Worm (Caenorhabditis elegans) whole organism, L3 larva: Measurements from ENCODE around the gene tag-329.
A peak's percentile ranks its signal among the peaks of the same experiment; 100 is the strongest.

Source experiments
- R02D3.7 ChIP-seq: fragments of 150-350 bp; optimal IDR thresholded peaks from 2 replicates; lab custom pipeline; 2014; ENCODE audit warnings: missing biosample characterization, missing genetic modification characterization
- aly-2 ChIP-seq: fragments of 150-350 bp; optimal IDR thresholded peaks from 2 replicates; lab custom pipeline; 2014; ENCODE audit warnings: missing biosample characterization, missing genetic modification characterization
- ama-1 ChIP-seq: fragments of 150-350 bp; optimal IDR thresholded peaks from 2 replicates; lab custom pipeline; 2018
- ceh-16 ChIP-seq: sonication (generic microtip); optimal IDR thresholded peaks from 2 replicates; lab custom pipeline; 2017; ENCODE audit warnings: missing biosample characterization, missing genetic modification characterization
- ceh-82 ChIP-seq: fragments of 150-350 bp; optimal IDR thresholded peaks from 2 replicates; lab custom pipeline; 2014; ENCODE audit warnings: missing biosample characterization, missing genetic modification characterization
- egl-27 ChIP-seq: sonication (generic microtip); optimal IDR thresholded peaks from 4 replicates; lab custom pipeline; 2017; ENCODE audit warnings: missing biosample characterization, missing genetic modification reagents, missing genetic modification characterization
- egl-5 ChIP-seq: fragments of 150-350 bp; optimal IDR thresholded peaks from 2 replicates; lab custom pipeline; 2017; ENCODE audit warnings: missing biosample characterization, missing genetic modification reagents, missing genetic modification characterization, inconsistent platforms
- elt-1 ChIP-seq: fragments of 150-350 bp; optimal IDR thresholded peaks from 2 replicates; lab custom pipeline; 2014; ENCODE audit warnings: missing biosample characterization, missing genetic modification characterization
- elt-2 ChIP-seq: sonication (generic microtip); optimal IDR thresholded peaks from 2 replicates; lab custom pipeline; 2016; ENCODE audit warnings: missing genetic modification reagents, mild to moderate bottlenecking, missing genetic modification characterization, missing compliant biosample characterization
- eor-1 ChIP-seq, 2 experiments: fragments of 150-350 bp; optimal IDR thresholded peaks; 2 replicates each; lab custom pipeline; 2014 to 2018; ENCODE audit warnings: missing biosample characterization in 2 of 2, missing genetic modification characterization in 2 of 2
- fkh-10 ChIP-seq: sonication (generic microtip); optimal IDR thresholded peaks from 2 replicates; lab custom pipeline; 2017; ENCODE audit warnings: missing biosample characterization, missing genetic modification reagents, missing genetic modification characterization
- fkh-2 ChIP-seq: fragments of 150-350 bp; optimal IDR thresholded peaks from 2 replicates; lab custom pipeline; 2014; ENCODE audit warnings: missing biosample characterization, missing genetic modification reagents, missing genetic modification characterization
- hmg-11 ChIP-seq: sonication (generic microtip); optimal IDR thresholded peaks from 2 replicates; lab custom pipeline; 2016; ENCODE audit warnings: missing genetic modification characterization, missing compliant biosample characterization
- jun-1 ChIP-seq: fragments of 150-350 bp; optimal IDR thresholded peaks from 2 replicates; lab custom pipeline; 2014; ENCODE audit warnings: missing biosample characterization, missing genetic modification reagents, missing genetic modification characterization
- lin-15B ChIP-seq: fragments of 150-350 bp; optimal IDR thresholded peaks from 2 replicates; lab custom pipeline; 2014; ENCODE audit warnings: missing biosample characterization, missing genetic modification characterization
- mdl-1 ChIP-seq: fragments of 150-350 bp; optimal IDR thresholded peaks from 2 replicates; lab custom pipeline; 2014; ENCODE audit warnings: missing biosample characterization, missing genetic modification characterization
- mml-1 ChIP-seq: fragments of 150-350 bp; sonication (generic microtip); optimal IDR thresholded peaks from 3 replicates; lab custom pipeline; 2014; ENCODE audit warnings: missing biosample characterization, missing genetic modification characterization
- nfya-1 ChIP-seq: sonication (generic microtip); optimal IDR thresholded peaks from 2 replicates; lab custom pipeline; 2017; ENCODE audit warnings: missing genetic modification characterization, mild to moderate bottlenecking, missing compliant biosample characterization, antibody characterized with exemption, moderate library complexity; ENCODE audit not compliant: insufficient read depth
- nhr-11 ChIP-seq: fragments of 150-350 bp; optimal IDR thresholded peaks from 2 replicates; lab custom pipeline; 2014; ENCODE audit warnings: missing biosample characterization, missing genetic modification characterization
- nhr-23 ChIP-seq: fragments of 150-350 bp; optimal IDR thresholded peaks from 2 replicates; lab custom pipeline; 2014; ENCODE audit warnings: missing biosample characterization, missing genetic modification reagents, missing genetic modification characterization
- nhr-237 ChIP-seq: fragments of 150-350 bp; optimal IDR thresholded peaks from 2 replicates; lab custom pipeline; 2014; ENCODE audit warnings: missing biosample characterization, missing genetic modification characterization
- nhr-25 ChIP-seq: sonication (generic microtip); optimal IDR thresholded peaks from 2 replicates; lab custom pipeline; 2017; ENCODE audit warnings: missing biosample characterization, missing genetic modification characterization
- nhr-67 ChIP-seq: fragments of 150-350 bp; optimal IDR thresholded peaks from 2 replicates; lab custom pipeline; 2014; ENCODE audit warnings: missing biosample characterization, missing genetic modification characterization
- nhr-76 ChIP-seq: fragments of 150-350 bp; sonication (generic microtip); optimal IDR thresholded peaks from 5 replicates; lab custom pipeline; 2014; ENCODE audit warnings: missing biosample characterization, missing genetic modification characterization
- nhr-77 ChIP-seq: fragments of 150-350 bp; optimal IDR thresholded peaks from 2 replicates; lab custom pipeline; 2014; ENCODE audit warnings: missing biosample characterization, missing genetic modification characterization
- pha-4 ChIP-seq: fragments of 150-350 bp; optimal IDR thresholded peaks from 2 replicates; lab custom pipeline; 2014; ENCODE audit warnings: missing biosample characterization, missing genetic modification reagents, missing genetic modification characterization
- pqm-1 ChIP-seq: fragments of 150-350 bp; optimal IDR thresholded peaks from 2 replicates; lab custom pipeline; 2017; ENCODE audit warnings: missing biosample characterization, missing genetic modification characterization, inconsistent platforms
- snpc-4 ChIP-seq: fragments of 150-350 bp; optimal IDR thresholded peaks from 2 replicates; lab custom pipeline; 2014; ENCODE audit warnings: missing biosample characterization, missing genetic modification characterization
- tbx-2 ChIP-seq: sonication (generic microtip); optimal IDR thresholded peaks from 2 replicates; lab custom pipeline; 2016; ENCODE audit warnings: mild to moderate bottlenecking, missing genetic modification characterization, missing compliant biosample characterization
- unc-39 ChIP-seq: sonication (generic microtip); optimal IDR thresholded peaks from 4 replicates; lab custom pipeline; 2017; ENCODE audit warnings: missing biosample characterization, missing genetic modification characterization
- unc-62 ChIP-seq: fragments of 150-350 bp; sonication (generic microtip); optimal IDR thresholded peaks from 4 replicates; lab custom pipeline; 2014; ENCODE audit warnings: missing biosample characterization, missing genetic modification reagents, missing genetic modification characterization
- zag-1 ChIP-seq: fragments of 150-350 bp; optimal IDR thresholded peaks from 2 replicates; lab custom pipeline; 2014; ENCODE audit warnings: missing biosample characterization, missing genetic modification characterization
- ztf-4 ChIP-seq: fragments of 150-350 bp; optimal IDR thresholded peaks from 2 replicates; lab custom pipeline; 2014; ENCODE audit warnings: missing biosample characterization, missing genetic modification characterization

The tag-329 gene

ce11 chrV:9503152-9503817 lies 31.4 kb upstream of the tag-329 start (continued):
- TF ChIP-seq nhr-67 (tag; lab: Kevin White, UChicago) (no peak), egl-5 (tag; lab: Kevin White, UChicago) (peak; percentile 26), egl-27 (no peak), unc-62 (no peak), nhr-11 (tag; lab: Kevin White, UChicago) (no peak)

DNA sequence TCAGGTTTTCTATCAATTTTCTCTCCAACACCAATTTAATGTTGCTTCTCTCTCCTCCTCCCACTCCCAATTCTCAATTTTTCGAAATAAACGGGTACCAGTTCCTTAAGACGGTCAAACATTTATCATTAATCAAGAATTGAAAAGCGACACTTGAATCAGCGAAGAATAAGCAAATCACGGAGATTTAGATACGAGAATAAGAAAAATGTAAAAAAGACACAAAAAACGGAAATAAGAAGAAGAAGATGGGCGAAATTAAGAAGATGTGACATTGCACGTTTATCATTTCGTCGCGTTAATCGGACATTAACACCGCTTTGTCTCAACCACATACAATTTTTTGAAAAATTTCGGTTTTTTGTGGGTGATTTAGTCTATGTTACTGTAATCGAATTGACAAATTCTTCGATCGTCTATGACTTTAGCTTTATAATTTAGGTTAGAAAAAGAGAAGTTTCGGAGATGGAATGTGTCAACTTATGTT lies 30.2 kb upstream of the tag-329 start, which contains the start of gene haao-1:
haao-1 (plus strand) TSS at position 437 of the 487 bp plus-strand sequence.
- no peak for TF ChIP-seq mml-1 (tag; lab: Kevin White, UChicago)
- peak; percentile 41 for TF ChIP-seq nhr-23
- TF ChIP-seq nhr-25 (tag; lab: Kevin White, UChicago), result peak; percentile 49

ce11 chrV:9506931-9507330 lies 27.8 kb upstream of the tag-329 start:
- TF ChIP-seq pqm-1 (peak; percentile 80), nhr-77 (tag; lab: Kevin White, UChicago) (no peak), elt-2 (tag; lab: Kevin White, UChicago) (peak; percentile 82), fkh-2 (tag; lab: Kevin White, UChicago) (no peak)
- TF ChIP-seq, all 47 proteins: peak for 2

ce11 chrV:9507742-9508141 lies 27.0 kb upstream of the tag-329 start, which contains the start of gene acs-14:
Gene acs-14 (plus strand): TSS chrV:9508132.
- TF ChIP-seq elt-1 (tag; lab: Kevin White, UChicago) (no peak), pha-4 (peak; percentile 1), elt-2 (tag; lab: Kevin White, UChicago) (peak; percentile 67)

ce11 chrV:9509597-9509996 lies 25.1 kb upstream of the tag-329 start:
- TF ChIP-seq aly-2 (tag; lab: Kevin White, UChicago) (no peak), nhr-23 (no peak), fkh-10 (GFP tag; lab: Kevin White, UChicago) (no peak), nhr-11 (tag; lab: Kevin White, UChicago) (no peak), pqm-1 (no peak), unc-39 (tag; lab: Kevin White, UChicago) (no peak), nhr-77 (tag; lab: Kevin White, UChicago) (no peak), snpc-4 (tag; lab: Kevin White, UChicago) (no peak), ceh-82 (tag; lab: Kevin White, UChicago) (no peak), ama-1 (no peak), mdl-1 (tag; lab: Kevin White, UChicago) (no peak), ztf-4 (no peak), unc-62 (no peak), nhr-76 (tag; lab: Kevin White, UChicago) (no peak), R02D3.7 (tag; lab: Kevin White, UChicago) (no peak), nhr-67 (tag; lab: Kevin White, UChicago) (no peak), tbx-2 (tag; lab: Kevin White, UChicago) (no peak), nhr-237 (tag; lab: Kevin White, UChicago) (no peak), elt-1 (tag; lab: Kevin White, UChicago) (no peak), zag-1 (tag; lab: Kevin White, UChicago) (no peak)

- no peak for TF ChIP-seq nhr-77 (tag; lab: Kevin White, UChicago)
- TF ChIP-seq pha-4, result peak; percentile 73
- peak; percentile 28 for TF ChIP-seq hmg-11 (tag; lab: Kevin White, UChicago)
- peak; percentile 23 for TF ChIP-seq fkh-10 (GFP tag; lab: Kevin White, UChicago)
- no peak for TF ChIP-seq ceh-16 (tag; lab: Kevin White, UChicago)
- TF ChIP-seq elt-2 (tag; lab: Kevin White, UChicago), result peak; percentile 7
- TF ChIP-seq lin-15B (tag; lab: Kevin White, UChicago), result peak; percentile 30
- peak; percentile 46 for TF ChIP-seq snpc-4 (tag; lab: Kevin White, UChicago)
- peak; percentile 45 for TF ChIP-seq nfya-1
- no peak for TF ChIP-seq eor-1 (tag; optimal IDR thresholded peaks at IDR 0.05; lab: Kevin White, UChicago)
- TF ChIP-seq nhr-23, result peak; percentile 20
- TF ChIP-seq jun-1 (tag; lab: Kevin White, UChicago), result peak; percentile 14
Measured at ce11 chrV:9513590-9513989, 21.1 kb upstream of the tag-329 start, which contains the start of gene eif-2Bdelta. Gene eif-2Bdelta (plus strand): TSS chrV:9513824.
